Fruit fly (Drosophila melanogaster): Measurements from ENCODE around the gene nerfin-2.

nerfin-2 gene

DNA sequence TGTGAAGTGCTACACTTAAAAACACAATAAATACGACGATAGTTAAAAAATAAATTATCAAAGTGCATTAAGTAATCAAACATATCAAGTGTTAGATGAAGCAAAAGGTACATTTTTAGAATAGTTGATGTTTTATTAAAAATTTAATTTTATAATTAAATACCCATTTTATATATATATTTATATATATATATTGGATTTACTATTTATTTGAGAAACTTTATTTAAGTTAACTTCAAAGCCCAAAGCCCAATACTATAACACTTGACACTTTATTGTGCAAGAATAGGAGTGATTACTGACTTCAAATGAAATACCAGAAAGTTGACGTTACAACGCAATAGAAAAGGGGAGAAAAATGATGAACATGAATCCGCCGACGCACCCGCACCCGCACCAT lies at the start of gene nerfin-2:
Gene nerfin-2, plus strand, starts transcription at position 301 of the 400 bp plus-strand sequence.
- no peak for TF ChIP-seq noc (tag; optimal IDR thresholded peaks at IDR 0.05)

DNA sequence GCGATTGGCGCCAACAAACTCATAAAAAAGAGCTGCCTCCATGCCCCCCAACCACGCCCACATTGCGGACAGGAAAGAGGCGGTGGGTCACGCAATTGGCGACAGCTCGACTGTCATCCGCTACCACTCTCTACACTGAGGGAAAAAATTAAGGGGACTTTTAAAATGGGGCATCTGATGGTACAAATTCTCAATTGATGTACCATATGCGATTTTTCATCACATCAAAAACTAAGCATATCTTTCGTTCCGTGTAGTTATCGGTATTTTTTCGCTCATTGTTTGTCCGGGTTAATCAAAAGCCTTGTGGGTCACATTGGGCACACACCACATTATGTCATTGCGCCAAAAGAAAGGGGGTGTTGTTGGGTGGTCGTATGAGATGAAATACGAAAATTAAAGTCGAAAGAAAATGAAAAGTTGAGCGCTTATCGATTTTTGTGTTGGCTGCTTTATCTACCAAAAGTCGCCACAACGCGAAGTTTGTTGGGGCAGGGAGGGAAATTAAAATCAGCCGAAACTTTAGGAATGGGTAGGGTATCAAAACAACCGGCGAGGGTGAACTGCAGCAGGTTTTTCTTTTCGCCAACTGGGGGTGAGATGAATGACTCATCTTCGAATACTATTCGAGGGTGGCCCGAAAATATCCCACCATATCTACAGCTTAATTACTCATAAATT lies 46.7 kb upstream of the nerfin-2 start:
- no peak for TF ChIP-seq noc (tag; optimal IDR thresholded peaks at IDR 0.05)

DNA sequence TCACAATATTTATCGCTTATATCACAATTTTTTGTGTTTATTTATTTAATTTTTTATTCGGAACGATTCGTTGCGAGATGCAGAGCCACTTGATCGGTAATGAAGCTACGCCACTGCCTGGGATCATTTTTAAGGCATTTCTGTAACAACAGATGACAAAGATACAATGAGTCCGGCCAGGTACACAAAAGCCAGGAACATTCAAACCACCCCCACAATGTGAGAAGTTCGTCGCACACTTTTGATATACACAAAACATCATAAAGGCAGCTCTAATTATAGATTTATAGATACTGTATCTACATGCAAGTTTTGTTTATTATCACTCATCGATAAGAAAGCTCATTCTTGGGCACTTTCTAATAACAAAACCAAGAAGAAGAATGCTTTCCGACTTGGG lies 45.9 kb upstream of the nerfin-2 start, which contains the start of gene CG31407:
Gene CG31407, minus strand, starts transcription at position 101 of the 400 bp plus-strand sequence.
- no peak for TF ChIP-seq noc (tag; optimal IDR thresholded peaks at IDR 0.05)

DNA sequence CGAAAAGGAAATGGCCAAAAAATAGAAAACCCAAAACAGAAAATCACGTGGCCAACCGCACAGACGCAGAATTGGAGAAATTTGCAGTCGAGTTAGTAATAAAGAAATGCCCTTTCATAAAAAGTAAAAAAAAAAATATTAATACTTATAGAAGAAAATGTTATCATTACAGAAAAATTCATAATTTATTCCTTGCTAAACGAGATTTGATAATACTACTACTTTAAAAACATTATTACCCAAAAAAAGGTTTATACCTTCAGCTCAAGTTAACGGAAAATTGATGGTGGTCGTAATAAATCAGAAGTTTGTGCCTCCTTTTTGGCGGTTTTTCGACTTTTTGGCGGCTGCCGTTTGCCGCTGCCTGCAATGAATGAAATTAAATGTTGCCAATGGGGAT lies 42.5 kb upstream of the nerfin-2 start:
- no peak for TF ChIP-seq noc (tag; optimal IDR thresholded peaks at IDR 0.05)

DNA sequence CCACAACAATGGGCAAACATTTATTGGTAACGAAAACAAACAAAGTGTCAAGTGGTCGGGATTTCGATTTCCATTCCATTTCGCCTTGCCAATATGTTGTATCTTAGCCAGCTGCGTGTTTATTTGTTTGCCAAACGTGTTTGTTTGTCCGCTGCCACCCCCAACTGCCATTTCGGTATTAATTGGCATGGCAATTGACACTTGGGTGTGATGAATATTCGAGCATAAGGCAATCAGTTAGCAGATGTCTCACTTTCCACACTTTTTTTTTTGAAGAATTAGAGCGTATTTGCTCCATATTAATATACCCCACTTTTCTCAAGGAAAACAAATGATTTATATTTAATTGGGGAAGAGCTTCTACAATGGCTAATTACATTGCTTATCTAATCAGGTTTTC lies 39.4 kb upstream of the nerfin-2 start:
- TF ChIP-seq noc (tag; optimal IDR thresholded peaks at IDR 0.05): no peak

DNA sequence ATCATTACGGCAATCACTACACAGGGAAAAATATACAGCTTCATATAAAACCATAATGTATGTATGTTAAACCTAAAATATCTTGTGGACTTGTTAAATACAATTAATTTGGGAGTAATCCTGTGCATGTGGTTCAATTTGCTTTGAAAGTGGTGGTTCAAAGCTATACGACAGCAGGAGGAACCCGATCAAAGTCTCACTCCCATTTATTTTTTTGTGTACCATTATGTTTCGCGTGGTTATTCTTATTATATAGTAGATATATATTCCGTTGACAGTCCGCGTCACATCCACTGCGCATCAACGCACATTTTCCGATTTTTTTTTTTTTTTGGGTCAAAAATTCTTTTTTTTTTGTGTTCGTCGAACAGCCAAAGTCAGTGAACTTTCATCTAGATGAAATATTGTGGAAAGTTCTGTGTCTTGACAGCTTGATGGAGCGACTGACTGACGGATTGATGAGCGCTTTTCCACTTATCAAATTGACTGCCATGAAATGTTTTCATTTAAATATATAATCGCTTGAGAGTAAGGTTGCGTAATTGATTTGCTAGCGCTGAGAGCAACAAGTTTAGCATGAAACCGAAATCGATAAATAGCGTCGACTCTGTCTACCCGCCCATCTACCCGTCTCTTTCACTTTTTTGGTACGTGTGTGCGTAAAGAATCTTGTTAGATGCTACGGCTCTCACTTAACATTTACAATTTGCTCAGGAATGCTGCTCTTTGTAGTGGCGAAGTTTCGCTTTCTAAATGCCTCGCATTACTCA lies 37.8 kb upstream of the nerfin-2 start:
- no peak for TF ChIP-seq noc (tag; optimal IDR thresholded peaks at IDR 0.05)

DNA sequence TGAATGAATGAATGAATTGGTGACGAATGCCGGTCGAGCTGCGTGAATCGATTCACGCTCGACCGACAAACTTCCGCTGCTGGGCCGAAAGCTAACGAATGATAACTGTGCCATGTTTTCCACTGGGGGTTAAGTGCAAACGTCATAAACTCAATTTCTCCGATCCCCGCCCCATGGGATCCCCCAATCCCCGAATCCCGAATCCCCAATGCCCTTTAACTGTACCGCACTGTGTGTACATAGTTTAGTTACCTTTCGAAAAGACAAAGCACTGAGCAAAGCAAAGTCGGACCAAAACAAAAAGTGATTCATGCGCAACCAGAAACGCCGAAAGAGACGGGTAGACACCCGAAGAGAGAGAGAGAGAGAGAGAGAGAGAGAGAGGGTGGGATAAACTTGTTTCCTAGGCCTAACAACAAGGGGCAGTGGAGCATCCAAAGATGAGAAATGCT lies 35.9 kb upstream of the nerfin-2 start:
- no peak for TF ChIP-seq noc (tag; optimal IDR thresholded peaks at IDR 0.05)

DNA sequence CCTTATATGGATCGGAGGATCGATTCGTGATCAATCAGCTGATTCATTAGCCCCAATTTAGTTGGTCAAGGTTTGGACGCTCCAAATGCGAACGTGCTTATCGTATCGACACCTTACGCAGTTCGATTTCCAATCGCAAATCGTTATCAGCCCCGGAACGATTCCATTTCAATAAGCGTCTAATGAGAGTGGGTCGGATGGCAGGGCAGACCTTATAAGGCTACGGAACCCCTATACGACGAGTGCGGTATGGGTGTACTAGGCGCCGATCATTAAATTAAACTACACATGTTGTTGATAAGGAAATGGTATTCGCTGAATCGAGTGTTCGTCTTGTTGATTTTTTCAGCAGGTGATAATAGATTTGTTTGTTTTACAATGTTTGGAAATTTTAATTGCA lies 35.2 kb upstream of the nerfin-2 start:
- TF ChIP-seq noc (tag; optimal IDR thresholded peaks at IDR 0.05): no peak

DNA sequence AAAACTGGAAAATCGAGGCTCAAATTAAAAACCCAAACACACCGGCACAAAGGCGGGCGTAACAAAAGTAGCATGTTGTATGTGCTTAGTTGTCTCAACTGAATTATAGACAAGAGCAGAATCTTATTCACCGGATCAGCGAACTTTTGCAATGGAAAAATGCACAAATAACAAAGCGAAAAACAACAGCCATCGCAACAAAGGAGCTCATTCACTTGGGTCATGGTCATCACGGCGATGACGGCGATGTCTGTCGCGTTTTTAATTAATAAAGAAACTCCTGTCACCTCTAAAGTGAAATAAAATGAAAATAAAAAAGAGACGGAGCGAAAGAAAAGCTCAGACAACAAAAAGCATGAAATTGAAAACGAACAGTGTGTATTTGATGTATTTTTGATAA lies 31.7 kb upstream of the nerfin-2 start:
- no peak for TF ChIP-seq noc (tag; optimal IDR thresholded peaks at IDR 0.05)

DNA sequence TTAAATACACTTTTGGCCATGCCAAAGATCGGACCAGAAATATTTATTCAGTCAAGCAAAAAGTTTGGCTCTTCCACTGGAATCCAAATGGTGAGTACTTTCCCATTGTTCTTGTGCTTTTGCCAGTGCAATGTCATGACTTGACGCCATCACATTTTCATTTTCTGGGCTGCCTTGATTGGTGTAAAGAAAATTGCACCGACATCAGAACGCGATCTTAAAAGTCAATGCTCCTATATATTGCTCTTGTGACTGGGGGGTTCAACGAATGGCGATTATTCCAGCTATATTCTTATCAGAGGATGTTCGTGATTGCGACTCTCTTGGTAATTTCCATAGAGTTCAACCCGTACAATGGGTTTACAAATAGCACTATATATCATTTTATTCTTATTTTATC lies 30.4 kb upstream of the nerfin-2 start:
- TF ChIP-seq noc (tag; optimal IDR thresholded peaks at IDR 0.05): no peak

DNA sequence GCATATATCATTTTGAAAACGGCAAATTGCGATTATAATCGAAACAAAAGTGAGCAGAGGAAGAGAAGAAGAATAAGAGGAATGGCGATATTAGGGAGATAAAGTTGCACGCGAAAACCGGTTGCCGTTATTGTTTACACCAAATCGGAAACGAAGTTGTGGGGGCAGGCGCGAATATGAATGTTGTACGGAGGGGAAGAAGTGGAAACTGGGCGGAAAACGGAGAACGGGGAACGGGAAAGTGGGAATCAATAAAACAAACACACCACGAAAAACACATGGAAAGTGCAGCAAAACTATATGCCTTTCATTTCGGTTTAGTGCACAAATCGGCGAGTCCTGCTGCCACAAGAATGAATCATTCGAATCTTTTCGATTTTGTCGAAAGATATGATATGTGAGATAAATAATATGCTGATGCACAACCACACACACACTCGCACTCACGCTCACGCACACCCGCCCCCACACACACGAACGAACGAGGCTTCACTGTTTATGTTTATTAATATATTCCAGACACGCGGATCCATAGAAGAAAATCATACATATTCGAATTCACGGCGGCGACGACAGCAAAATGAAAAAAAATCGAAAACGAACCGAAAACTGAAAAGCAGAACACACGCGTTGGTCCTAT lies 28.8 kb upstream of the nerfin-2 start:
- TF ChIP-seq noc (tag; optimal IDR thresholded peaks at IDR 0.05): no peak

DNA sequence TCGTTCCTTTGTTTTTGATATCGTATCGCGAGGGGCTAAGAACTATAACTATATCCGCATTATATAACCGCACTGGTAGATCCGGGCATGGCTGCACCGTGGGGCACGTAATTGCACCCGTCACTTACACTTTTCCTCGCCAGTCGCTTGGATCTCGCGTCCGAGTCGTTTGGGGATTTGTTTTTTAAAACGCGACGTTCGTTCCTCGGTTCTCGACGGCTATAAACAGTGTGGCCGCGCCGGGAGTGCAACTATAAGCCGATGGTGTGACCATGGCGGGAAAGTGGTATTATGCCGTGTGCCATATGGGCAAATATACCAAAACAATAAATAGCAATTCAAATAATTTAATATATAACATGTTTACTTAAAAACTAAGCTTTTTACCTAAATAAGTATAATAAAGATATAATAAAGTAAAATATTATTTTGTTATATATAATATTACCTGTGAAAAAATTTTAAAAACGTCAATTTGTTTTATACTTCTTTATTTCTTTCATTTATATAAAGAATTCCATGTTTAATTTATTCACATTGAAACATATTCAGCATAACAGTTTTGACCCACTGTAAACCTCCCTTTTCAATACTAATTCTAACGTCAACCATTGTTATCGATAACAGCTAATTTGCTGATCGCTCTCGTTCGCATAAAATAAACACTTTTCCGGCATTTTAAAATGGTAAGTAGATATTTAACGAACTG lies 28.1 kb upstream of the nerfin-2 start, which contains the start of the genes Mical and CG3909:
Gene Mical, minus strand, starts transcription at position 232 of the 709 bp plus-strand sequence.
Gene CG3909, plus strand, starts transcription at position 607 of the 709 bp plus-strand sequence.
- peak; percentile 81 for TF ChIP-seq noc (tag; optimal IDR thresholded peaks at IDR 0.05)

DNA sequence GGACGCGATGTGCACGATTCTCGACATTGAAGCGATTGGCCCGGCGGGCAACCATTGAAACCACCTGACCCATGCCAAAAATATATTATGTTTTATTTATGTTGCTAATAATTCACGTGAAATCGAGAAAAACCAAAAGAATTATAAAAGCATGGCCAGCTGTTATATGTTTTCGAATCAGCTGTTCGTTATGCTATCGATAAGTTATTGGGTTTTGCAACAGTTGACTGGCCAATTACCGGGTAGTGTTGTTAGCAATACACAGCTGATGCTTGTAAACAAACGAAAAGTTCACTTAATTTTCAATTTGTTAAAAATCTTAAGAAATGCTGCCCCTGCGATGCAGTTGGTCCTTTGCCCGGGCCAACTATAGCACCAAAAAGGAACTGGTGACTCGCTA lies 25.6 kb upstream of the nerfin-2 start, which contains the start of the genes CG11722 and mtTFB2:
Gene CG11722, minus strand, starts transcription at position 200 of the 400 bp plus-strand sequence.
Gene mtTFB2, plus strand, starts transcription at position 232 of the 400 bp plus-strand sequence.
- TF ChIP-seq noc (tag; optimal IDR thresholded peaks at IDR 0.05): no peak

DNA sequence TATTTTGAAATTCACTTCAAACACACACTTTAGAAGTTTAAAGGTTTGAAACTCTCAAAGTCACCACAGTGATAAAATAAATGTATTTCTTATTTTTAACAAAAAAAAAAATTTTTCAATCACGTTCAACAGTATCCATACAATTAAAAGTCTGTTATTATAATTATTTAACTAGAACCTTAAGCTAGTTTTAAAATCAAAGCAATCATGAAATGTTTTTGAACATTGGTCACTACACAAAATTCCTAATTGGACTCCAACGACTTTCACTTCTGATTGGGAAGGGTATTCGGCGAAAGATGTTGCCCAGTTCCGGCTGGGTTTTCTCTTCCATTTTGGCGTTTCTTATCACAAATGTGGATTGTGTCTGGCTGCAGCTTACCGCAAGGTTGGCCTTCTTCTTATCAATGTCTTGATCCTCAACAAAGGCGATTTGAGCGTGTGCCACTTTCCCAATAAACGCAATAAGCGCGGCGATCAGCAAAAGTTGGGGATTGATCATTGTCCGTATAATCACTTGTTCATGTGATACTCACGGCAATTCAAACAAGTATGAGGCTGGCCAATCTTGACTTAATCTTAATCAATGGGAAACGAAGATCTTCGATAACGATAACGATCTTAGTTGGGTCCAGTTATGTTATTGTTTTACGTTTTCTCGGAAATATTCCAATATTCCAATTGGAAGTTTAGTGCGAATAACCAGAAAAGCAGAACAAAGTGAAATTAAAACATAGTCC lies 22.7 kb upstream of the nerfin-2 start:
- peak; percentile 65 for TF ChIP-seq noc (tag; optimal IDR thresholded peaks at IDR 0.05)

DNA sequence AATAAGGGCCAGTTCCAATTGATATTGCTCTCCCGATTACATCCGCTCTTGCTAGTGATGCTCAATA lies 22.3 kb upstream of the nerfin-2 start, which contains the start of gene CG12811:
Gene CG12811, minus strand, starts transcription at position 23 of the 67 bp plus-strand sequence.
- TF ChIP-seq noc (tag; optimal IDR thresholded peaks at IDR 0.05): no peak
